Fruit fly (Drosophila melanogaster): ENCODE results near the gene CG3847.

CG3847 gene

dm6 chrX:6366357-6366691 lies 19.4 kb downstream of the CG3847 start (continued):
- TF ChIP-seq zf30C (GFP tag; optimal IDR thresholded peaks at IDR 0.05) (no peak), Myb (GFP tag; optimal IDR thresholded peaks at IDR 0.05) (peak; percentile 66), scrt (GFP tag; optimal IDR thresholded peaks at IDR 0.05) (peak; percentile 70), CG18011 (GFP tag; optimal IDR thresholded peaks at IDR 0.05) (peak; percentile 60), CG11247 (GFP tag; IDR thresholded peaks at IDR 0.05) (peak; percentile 88), az2 (GFP tag; optimal IDR thresholded peaks at IDR 0.05) (peak; percentile 79), CG11093 (GFP tag; IDR thresholded peaks at IDR 0.05) (peak; percentile 80; the same call in 2 of the 3 replicates), oc (tag; optimal IDR thresholded peaks at IDR 0.05) (peak; percentile 76), sima (GFP tag; optimal IDR thresholded peaks at IDR 0.05) (no peak), Poxn (GFP tag; IDR thresholded peaks at IDR 0.05) (peak; percentile 74), CG14667 (GFP tag; IDR thresholded peaks at IDR 0.05) (peak; percentile 88), gcm2 (GFP tag; optimal IDR thresholded peaks at IDR 0.05) (peak; percentile 82), Dref (GFP tag; IDR thresholded peaks at IDR 0.05) (0 out of 2 replicates have a peak, but pooled peaks have one; percentile 28), ftz-f1 (GFP tag; optimal IDR thresholded peaks at IDR 0.05) (no peak), CG2199 (GFP tag; IDR thresholded peaks at IDR 0.05) (peak; percentile 67; the same call in 2 of the 3 replicates), ken (GFP tag; IDR thresholded peaks at IDR 0.05) (peak; percentile 88), CG9609 (GFP tag; optimal IDR thresholded peaks at IDR 0.05) (peak; percentile 78), Stat92E (GFP tag; optimal IDR thresholded peaks at IDR 0.05) (no peak), CG9932 (GFP tag; IDR thresholded peaks at IDR 0.05) (peak; percentile 95), CG15601 (tag; optimal IDR thresholded peaks at IDR 0.05) (peak; percentile 4), psq (GFP tag; optimal IDR thresholded peaks at IDR 0.05) (peak; percentile 20), croc (GFP tag; conservative IDR thresholded peaks at IDR 0.05) (peak; percentile 56), CG14860 (GFP tag; IDR thresholded peaks at IDR 0.05; ENCODE audit: partially characterized antibody) (no peak), sqz (GFP tag; optimal IDR thresholded peaks at IDR 0.05) (no peak), Hr39 (optimal IDR thresholded peaks at IDR 0.05) (no peak), CG17612 (GFP tag; IDR thresholded peaks at IDR 0.05) (0 out of 2 replicates have a peak, but pooled peaks have one; percentile 41), CG15479 (GFP tag; optimal IDR thresholded peaks at IDR 0.05) (no peak), gcm (GFP tag; optimal IDR thresholded peaks at IDR 0.05) (peak; percentile 53), CG14050 (GFP tag; IDR thresholded peaks at IDR 0.05) (peak; percentile 85), D19B (GFP tag; optimal IDR thresholded peaks at IDR 0.05) (peak; percentile 67), shn (GFP tag; optimal IDR thresholded peaks at IDR 0.05) (peak; percentile 69), slou (GFP tag; optimal IDR thresholded peaks at IDR 0.05) (peak; percentile 75), CG16813 (GFP tag; IDR thresholded peaks at IDR 0.05; ENCODE audit: partially characterized antibody) (no peak), Doc2 (GFP tag; IDR thresholded peaks at IDR 0.05) (peak; percentile 55; the same call in 1 of the 2 replicates), CG12299 (tag; optimal IDR thresholded peaks at IDR 0.05) (peak; percentile 59), repo (GFP tag; optimal IDR thresholded peaks at IDR 0.05) (peak; percentile 57), stwl (tag; optimal IDR thresholded peaks at IDR 0.05) (no peak), CG2129 (GFP tag; IDR thresholded peaks at IDR 0.05; ENCODE audit: partially characterized antibody) (no peak), stc (GFP tag; IDR thresholded peaks at IDR 0.05) (peak; percentile 83), fu2 (GFP tag; optimal IDR thresholded peaks at IDR 0.05) (peak; percentile 81), Neu2 (GFP tag; optimal IDR thresholded peaks at IDR 0.05; ENCODE audit: borderline replicate concordance) (no peak), CG17829 (tag; optimal IDR thresholded peaks at IDR 0.05) (peak; percentile 59), CG34422 (GFP tag; IDR thresholded peaks at IDR 0.05) (peak; percentile 93), ERR (GFP tag; optimal IDR thresholded peaks at IDR 0.05) (peak; percentile 85), CG3995 (GFP tag; optimal IDR thresholded peaks at IDR 0.05) (peak; percentile 47), CG7745 (tag; optimal IDR thresholded peaks at IDR 0.05) (no peak), Dad (GFP tag; optimal IDR thresholded peaks at IDR 0.05) (peak; percentile 76), CG31224 (GFP tag; IDR thresholded peaks at IDR 0.05) (peak; percentile 78), wek (GFP tag; optimal IDR thresholded peaks at IDR 0.05) (peak; percentile 51), Dp (GFP tag; optimal IDR thresholded peaks at IDR 0.05) (no peak), crol (GFP tag; IDR thresholded peaks at IDR 0.05) (no peak), E2f1 (GFP tag; IDR thresholded peaks at IDR 0.05) (peak; percentile 84)
